Fruit fly (Drosophila melanogaster) whole organism, embryonic: ENCODE measurements around the gene CG5104.
A peak's percentile ranks its signal among the peaks of the same experiment; 100 is the strongest.

Experiments used
- Asciz ChIP-seq: fragments of 200-800 bp; sonication (Bioruptor generic); optimal IDR thresholded peaks from 2 replicates; lab custom pipeline; 2017; ENCODE audit warnings: missing biosample characterization, mild to moderate bottlenecking, missing genetic modification characterization, missing genetic modification reagents
- CG11695 ChIP-seq: fragments of 200-800 bp; sonication (Bioruptor generic); IDR thresholded peaks from 3 replicates; pipeline ENCODE4 v1.3.6; 2022; ENCODE audit warnings: missing biosample characterization, missing genetic modification characterization
- CG12391 ChIP-seq: fragments of 200-800 bp; sonication (Bioruptor generic); optimal IDR thresholded peaks from 3 replicates; lab custom pipeline; 2018; ENCODE audit warnings: missing biosample characterization, mild to moderate bottlenecking, missing genetic modification characterization, moderate library complexity
- CG12769 ChIP-seq: fragments of 200-800 bp; sonication (Bioruptor generic); optimal IDR thresholded peaks from 2 replicates; lab custom pipeline; 2019; ENCODE audit warnings: missing biosample characterization, mild to moderate bottlenecking, missing genetic modification characterization, moderate library complexity
- CG13775 ChIP-seq: fragments of 200-800 bp; sonication (Bioruptor generic); optimal IDR thresholded peaks from 3 replicates; lab custom pipeline; 2017; ENCODE audit warnings: missing biosample characterization, mild to moderate bottlenecking, missing genetic modification characterization
- CG13894 ChIP-seq: fragments of 200-800 bp; sonication (Bioruptor generic); optimal IDR thresholded peaks from 3 replicates; lab custom pipeline; 2018; ENCODE audit warnings: missing biosample characterization, mild to moderate bottlenecking, missing genetic modification characterization, moderate library complexity
- CG14860 ChIP-seq: fragments of 200-800 bp; sonication (Bioruptor generic); IDR thresholded peaks from 3 replicates; pipeline ENCODE4 v1.3.6; 2022; ENCODE audit warnings: missing biosample characterization, missing genetic modification characterization; ENCODE audit not compliant: partially characterized antibody
- CG15514 ChIP-seq: fragments of 200-800 bp; sonication (Bioruptor generic); optimal IDR thresholded peaks from 3 replicates; lab custom pipeline; 2017; ENCODE audit warnings: missing biosample characterization, missing genetic modification characterization, mild to moderate bottlenecking, moderate library complexity, missing genetic modification reagents
- CG18476 ChIP-seq: fragments of 200-800 bp; sonication (Bioruptor generic); optimal IDR thresholded peaks from 2 replicates; lab custom pipeline; 2016; ENCODE audit warnings: missing biosample characterization, mild to moderate bottlenecking, missing genetic modification characterization
- CG32532 ChIP-seq: fragments of 200-800 bp; sonication (Bioruptor generic); IDR thresholded peaks from 2 replicates; pipeline ENCODE4 v1.3.6; 2022; ENCODE audit warnings: missing biosample characterization, missing genetic modification characterization
- CG3281 ChIP-seq: fragments of 200-800 bp; sonication (Bioruptor generic); optimal IDR thresholded peaks from 3 replicates; lab custom pipeline; 2017; ENCODE audit warnings: missing biosample characterization, mild to moderate bottlenecking, missing genetic modification characterization
- CG34422 ChIP-seq: fragments of 200-800 bp; sonication (Bioruptor generic); IDR thresholded peaks from 3 replicates; pipeline ENCODE4 v1.3.6; 2022; ENCODE audit warnings: missing biosample characterization, missing genetic modification characterization
- CG6689 ChIP-seq: fragments of 200-800 bp; sonication (Bioruptor generic); IDR thresholded peaks from 2 replicates; pipeline ENCODE4 v1.3.6; 2022; ENCODE audit warnings: missing biosample characterization, missing genetic modification characterization
- CG6854 ChIP-seq: fragments of 200-800 bp; sonication (Bioruptor generic); optimal IDR thresholded peaks from 3 replicates; lab custom pipeline; 2017; ENCODE audit warnings: missing biosample characterization, mild to moderate bottlenecking, missing genetic modification characterization
- CG7556 ChIP-seq: fragments of 200-800 bp; sonication (Bioruptor generic); optimal IDR thresholded peaks from 2 replicates; lab custom pipeline; 2017; ENCODE audit warnings: missing biosample characterization, mild to moderate bottlenecking, missing genetic modification characterization
- CG7987 ChIP-seq: fragments of 200-800 bp; sonication (Bioruptor generic); optimal IDR thresholded peaks from 2 replicates; lab custom pipeline; 2018; ENCODE audit warnings: missing biosample characterization, mild to moderate bottlenecking, missing genetic modification characterization, moderate library complexity
- CG9727 ChIP-seq: fragments of 200-800 bp; sonication (Bioruptor generic); optimal IDR thresholded peaks from 3 replicates; lab custom pipeline; 2017; ENCODE audit warnings: missing biosample characterization, mild to moderate bottlenecking, missing genetic modification characterization
- Deaf1 ChIP-seq: fragments of 200-800 bp; optimal IDR thresholded peaks from 3 replicates; lab custom pipeline; 2019; ENCODE audit warnings: missing biosample characterization, mild to moderate bottlenecking, missing genetic modification characterization, moderate library complexity
- Doc3 ChIP-seq: fragments of 200-800 bp; sonication (Bioruptor generic); IDR thresholded peaks from 3 replicates; pipeline ENCODE4 v1.3.6; 2022; ENCODE audit warnings: missing biosample characterization, missing genetic modification characterization; ENCODE audit not compliant: partially characterized antibody
- Ets65A ChIP-seq: fragments of 200-800 bp; sonication (Bioruptor generic); peaks from one replicate; lab custom pipeline; 2016; ENCODE audit warnings: missing biosample characterization, missing genetic modification characterization
- H15 ChIP-seq: fragments of 200-800 bp; sonication (Bioruptor generic); IDR thresholded peaks from 3 replicates; pipeline ENCODE4 v1.3.6; 2022; ENCODE audit warnings: missing biosample characterization, missing genetic modification characterization
- HmgZ ChIP-seq: fragments of 200-800 bp; sonication (Bioruptor generic); optimal IDR thresholded peaks from 2 replicates; lab custom pipeline; 2018; ENCODE audit warnings: missing biosample characterization, mild to moderate bottlenecking, missing genetic modification characterization
- Jarid2 ChIP-seq: fragments of 200-800 bp; sonication (Bioruptor generic); optimal IDR thresholded peaks from 3 replicates; lab custom pipeline; 2017; ENCODE audit warnings: mild to moderate bottlenecking, missing biosample characterization, missing genetic modification reagents, missing genetic modification characterization
- Med ChIP-seq: fragments of 200-800 bp; sonication (Bioruptor generic); peaks from one replicate; lab custom pipeline; 2016; ENCODE audit warnings: missing biosample characterization, missing genetic modification characterization, mild to moderate bottlenecking, inconsistent platforms, moderate library complexity
- Myb ChIP-seq: fragments of 200-800 bp; sonication (Bioruptor generic); optimal IDR thresholded peaks from 2 replicates; lab custom pipeline; 2016; ENCODE audit warnings: missing biosample characterization, missing genetic modification characterization
- Pdp1 ChIP-seq, 2 experiments: fragments of 200-800 bp; sonication (Bioruptor generic); optimal IDR thresholded peaks; 3 replicates each; lab custom pipeline; 2016; ENCODE audit warnings: missing biosample characterization in 2 of 2, missing genetic modification characterization in 2 of 2, mild to moderate bottlenecking in 1 of 2, moderate library complexity in 1 of 2
- Scr ChIP-seq: fragments of 200-800 bp; sonication (Bioruptor generic); IDR thresholded peaks from 2 replicates; pipeline ENCODE4 v1.3.6; 2022; ENCODE audit warnings: missing biosample characterization, missing genetic modification characterization; ENCODE audit not compliant: partially characterized antibody
- Sin3A ChIP-seq: fragments of >200 bp; optimal IDR thresholded peaks from 2 replicates; lab custom pipeline; 2018
- cwo ChIP-seq: fragments of 200-800 bp; sonication (Bioruptor generic); optimal IDR thresholded peaks from 3 replicates; lab custom pipeline; 2017; ENCODE audit warnings: missing biosample characterization, missing genetic modification characterization, mild to moderate bottlenecking, moderate library complexity, missing genetic modification reagents
- exex ChIP-seq: fragments of 200-800 bp; sonication (Bioruptor generic); optimal IDR thresholded peaks from 4 replicates; lab custom pipeline; 2018; ENCODE audit warnings: missing biosample characterization, mild to moderate bottlenecking, missing genetic modification characterization, moderate library complexity
- gem ChIP-seq: fragments of 200-800 bp; sonication (Bioruptor generic); optimal IDR thresholded peaks from 2 replicates; lab custom pipeline; 2019; ENCODE audit warnings: missing biosample characterization, mild to moderate bottlenecking, missing genetic modification characterization, moderate library complexity
- hkb ChIP-seq, 2 experiments: fragments of 200-800 bp in 1 of 2; fragments of >200 bp in 1 of 2; sonication (Bioruptor generic) in 1 of 2; IDR thresholded peaks in 1 of 2; optimal IDR thresholded peaks in 1 of 2; 2 replicates each; pipeline versions ENCODE4 v1.3.6 to Lab custom; 2017 to 2022; ENCODE audit warnings: missing biosample characterization in 1 of 2, missing genetic modification characterization in 1 of 2
- jing ChIP-seq: fragments of 200-800 bp; sonication (Bioruptor generic); optimal IDR thresholded peaks from 2 replicates; lab custom pipeline; 2018; ENCODE audit warnings: missing biosample characterization, mild to moderate bottlenecking, missing genetic modification characterization
- lab ChIP-seq: fragments of 200-800 bp; sonication (Bioruptor generic); optimal IDR thresholded peaks from 3 replicates; lab custom pipeline; 2017; ENCODE audit warnings: missing biosample characterization, missing genetic modification characterization, mild to moderate bottlenecking, moderate library complexity, missing genetic modification reagents
- lola ChIP-seq, 3 experiments: fragments of >200 bp in 2 of 3; fragments of 200-800 bp in 1 of 3; sonication (Bioruptor generic) in 1 of 3; optimal IDR thresholded peaks; 2 replicates each; lab custom pipeline; 2017 to 2019; ENCODE audit warnings: missing biosample characterization in 3 of 3, missing genetic modification characterization in 3 of 3, mild to moderate bottlenecking in 1 of 3, moderate library complexity in 1 of 3
- nau ChIP-seq: fragments of 200-800 bp; sonication (Bioruptor generic); optimal IDR thresholded peaks from 3 replicates; lab custom pipeline; 2017; ENCODE audit warnings: missing biosample characterization, mild to moderate bottlenecking, missing genetic modification characterization, missing genetic modification reagents
- org-1 ChIP-seq: fragments of 200-800 bp; sonication (Bioruptor generic); optimal IDR thresholded peaks from 2 replicates; lab custom pipeline; 2017; ENCODE audit warnings: missing biosample characterization, missing genetic modification characterization
- otp ChIP-seq: fragments of 200-800 bp; sonication (Bioruptor generic); IDR thresholded peaks from 3 replicates; pipeline ENCODE4, ENCODE4 v1.3.6; 2022; ENCODE audit warnings: missing biosample characterization, missing genetic modification characterization
- psq ChIP-seq: fragments of 200-800 bp; sonication (Bioruptor generic); optimal IDR thresholded peaks from 2 replicates; lab custom pipeline; 2017; ENCODE audit warnings: missing biosample characterization, missing genetic modification characterization
- rib ChIP-seq: fragments of 200-800 bp; sonication (Bioruptor generic); IDR thresholded peaks from 2 replicates; pipeline ENCODE4 v1.3.6; 2022; ENCODE audit warnings: missing biosample characterization, missing genetic modification characterization
- ro ChIP-seq: fragments of 200-800 bp; sonication (Bioruptor generic); IDR thresholded peaks from 2 replicates; pipeline ENCODE4 v1.3.6; 2022; ENCODE audit warnings: missing biosample characterization, missing genetic modification characterization
- sens ChIP-seq: fragments of 200-800 bp; sonication (Bioruptor generic); peaks from one replicate; lab custom pipeline; 2016; ENCODE audit warnings: missing biosample characterization, missing genetic modification characterization
- tap ChIP-seq: fragments of 200-800 bp; optimal IDR thresholded peaks from 3 replicates; lab custom pipeline; 2019; ENCODE audit warnings: missing biosample characterization, mild to moderate bottlenecking, missing genetic modification characterization, moderate library complexity
- tll ChIP-seq, 2 experiments: fragments of 200-800 bp in 1 of 2; fragments of >200 bp in 1 of 2; sonication (Bioruptor generic) in 1 of 2; optimal IDR thresholded peaks; 2 replicates each; lab custom pipeline; 2017 to 2019; ENCODE audit warnings: missing biosample characterization in 2 of 2, missing genetic modification characterization in 2 of 2, mild to moderate bottlenecking in 1 of 2, moderate library complexity in 1 of 2
- wor ChIP-seq: fragments of 200-800 bp; sonication (Bioruptor generic); IDR thresholded peaks from 2 replicates; pipeline ENCODE4 v1.3.6; 2022; ENCODE audit warnings: missing biosample characterization, missing genetic modification characterization

CG5104 gene

DNA sequence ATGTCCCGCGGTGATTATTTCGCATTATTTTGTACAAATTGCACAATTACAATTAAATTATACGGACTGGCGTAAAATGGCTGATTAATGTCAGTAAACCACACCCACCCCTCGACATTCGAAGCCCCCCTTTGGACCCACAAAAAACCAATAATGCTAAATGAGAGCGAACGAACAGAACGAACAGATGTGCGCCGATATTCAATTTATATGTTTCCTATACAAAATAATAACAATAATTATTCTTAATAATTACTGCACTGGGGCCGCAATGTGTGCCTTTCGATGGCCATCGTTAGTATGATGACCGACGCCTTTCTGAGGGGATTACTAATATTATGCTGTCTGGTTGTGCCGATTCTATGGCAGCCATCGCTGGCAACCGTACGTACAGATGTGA is 12.6 kb downstream of the CG5104 start, which contains the start of gene CG13250:
TSS of gene CG13250 (plus strand) at position 301 of the 400 bp plus-strand sequence.
- TF ChIP-seq CG7556 (no peak), Sin3A (lab: Kevin White, UChicago) (no peak), Ets65A (GFP tag; lab: Kevin White, UChicago) (no peak), otp (GFP tag; lab: Robert Waterston, UW) (no peak), CG14860 (GFP tag; lab: Robert Waterston, UW) (no peak), nau (GFP tag; lab: Kevin White, UChicago) (no peak), CG12391 (tag; lab: Kevin White, UChicago) (no peak), tap (tag; lab: Kevin White, UChicago) (no peak), CG9727 (GFP tag; lab: Kevin White, UChicago) (no peak), Asciz (GFP tag; lab: Kevin White, UChicago) (no peak), Doc3 (GFP tag; lab: Robert Waterston, UW) (no peak)

- TF ChIP-seq lola (GFP tag; optimal IDR thresholded peaks at IDR 0.05; lab: Kevin White, UChicago) (peak in 1 of 3 experiments; percentile 24), Pdp1 (GFP tag; optimal IDR thresholded peaks at IDR 0.05; lab: Kevin White, UChicago) (peak in 1 of 2 experiments; percentile 15), Med (GFP tag; lab: Kevin White, UChicago) (peak; percentile 62), sens (GFP tag; lab: Kevin White, UChicago) (peak; percentile 72), gem (tag; lab: Kevin White, UChicago) (peak; percentile 0), CG13894 (peak; percentile 15), hkb (optimal IDR thresholded peaks at IDR 0.05; lab: Kevin White, UChicago) (no peak), hkb (GFP tag; IDR thresholded peaks at IDR 0.05; lab: Robert Waterston, UW) (no peak), org-1 (no peak)
These were observed 16.1 kb downstream of the CG5104 start for dm6 chr3L:20536919-20537318.

dm6 chr3L:20537655-20538300 is 17.0 kb downstream of the CG5104 start:
- TF ChIP-seq H15 (no peak), lab (GFP tag; lab: Kevin White, UChicago) (peak; percentile 58), CG13775 (GFP tag; lab: Kevin White, UChicago) (no peak), Doc3 (GFP tag; lab: Robert Waterston, UW) (no peak), cwo (GFP tag; lab: Kevin White, UChicago) (peak; percentile 53), wor (no peak), CG14860 (GFP tag; lab: Robert Waterston, UW) (no peak), CG15514 (GFP tag; lab: Kevin White, UChicago) (no peak), exex (tag; lab: Kevin White, UChicago) (peak; percentile 43), CG7987 (GFP tag; lab: Kevin White, UChicago) (no peak), Myb (GFP tag; lab: Kevin White, UChicago) (no peak), sens (GFP tag; lab: Kevin White, UChicago) (peak; percentile 85), CG6854 (GFP tag; lab: Kevin White, UChicago) (no peak), CG3281 (GFP tag; lab: Kevin White, UChicago) (peak; percentile 40), CG18476 (no peak), Jarid2 (GFP tag; lab: Kevin White, UChicago) (no peak), ro (GFP tag; lab: Robert Waterston, UW) (no peak), Deaf1 (no peak), psq (GFP tag; lab: Kevin White, UChicago) (no peak), tll (GFP tag; optimal IDR thresholded peaks at IDR 0.05; lab: Kevin White, UChicago) (no peak), CG11695 (GFP tag; lab: Robert Waterston, UW) (0 out of 3 replicates have a peak, but pooled peaks have one; percentile 17), rib (GFP tag; lab: Robert Waterston, UW) (0 out of 2 replicates have a peak, but pooled peaks have one; percentile 8), jing (no peak), CG34422 (GFP tag; lab: Robert Waterston, UW) (no peak), CG12769 (tag; lab: Kevin White, UChicago) (peak; percentile 25), Med (GFP tag; lab: Kevin White, UChicago) (peak; percentile 81), CG32532 (no peak), Scr (GFP tag; lab: Robert Waterston, UW) (no peak), CG6689 (GFP tag; lab: Robert Waterston, UW) (no peak), HmgZ (tag; lab: Kevin White, UChicago) (no peak)
